Fruit fly (Drosophila melanogaster) whole organism, wandering third instar larva: Measurements from ENCODE around the gene ea.

Experiments
- Abd-B ChIP-seq: fragments of >200 bp; optimal IDR thresholded peaks from 2 replicates; lab custom pipeline; 2017; ENCODE audit warnings: missing biosample characterization, missing genetic modification characterization
- CrebA ChIP-seq: fragments of 200-800 bp; sonication (Bioruptor generic); optimal IDR thresholded peaks from 2 replicates; lab custom pipeline; 2016; ENCODE audit warnings: missing biosample characterization, mild to moderate bottlenecking, missing genetic modification characterization, borderline replicate concordance
- Dfd ChIP-seq: fragments of >200 bp; optimal IDR thresholded peaks from 2 replicates; lab custom pipeline; 2017; ENCODE audit warnings: missing biosample characterization, missing genetic modification characterization
- Dif ChIP-seq: fragments of 200-275, 200-300 bp; sonication (Bioruptor generic); optimal IDR thresholded peaks from 2 replicates; lab custom pipeline; 2018; ENCODE audit warnings: missing biosample characterization, missing genetic modification characterization; ENCODE audit not compliant: partially characterized antibody
- HLH106 ChIP-seq: fragments of 200-800 bp; optimal IDR thresholded peaks from 3 replicates; lab custom pipeline; 2019; ENCODE audit warnings: missing biosample characterization, mild to moderate bottlenecking, missing genetic modification characterization, moderate library complexity
- Hnf4 ChIP-seq: fragments of 200-800 bp; sonication (Bioruptor generic); optimal IDR thresholded peaks from 2 replicates; lab custom pipeline; 2016; ENCODE audit warnings: missing biosample characterization, mild to moderate bottlenecking, missing genetic modification characterization
- Hr78 ChIP-seq: fragments of >200 bp; optimal IDR thresholded peaks from 2 replicates; lab custom pipeline; 2017; ENCODE audit warnings: missing biosample characterization, missing genetic modification characterization
- Hr83 ChIP-seq: fragments of 200-300 bp; sonication (Bioruptor generic); optimal IDR thresholded peaks from 2 replicates; lab custom pipeline; 2016; ENCODE audit warnings: missing biosample characterization, mild to moderate bottlenecking, missing genetic modification characterization, moderate library complexity; ENCODE audit not compliant: poor library complexity, severe bottlenecking
- Mio ChIP-seq: sonication (Bioruptor generic); optimal IDR thresholded peaks from 2 replicates; lab custom pipeline; 2016; ENCODE audit warnings: missing biosample characterization, missing genetic modification characterization
- Myc ChIP-seq: fragments of >200 bp; optimal IDR thresholded peaks from 2 replicates; lab custom pipeline; 2017
- N ChIP-seq: fragments of >200 bp; optimal IDR thresholded peaks from 2 replicates; lab custom pipeline; 2018; ENCODE audit warnings: missing biosample characterization, missing external identifiers, missing genetic modification characterization
- OdsH ChIP-seq: fragments of 200-800 bp; sonication (Bioruptor generic); optimal IDR thresholded peaks from 2 replicates; lab custom pipeline; 2016; ENCODE audit warnings: missing biosample characterization, mild to moderate bottlenecking, missing genetic modification characterization
- Rel ChIP-seq, 2 experiments: fragments of 200-800 bp; sonication (Bioruptor generic) in 1 of 2; optimal IDR thresholded peaks; 2 replicates in 1 of 2; 3 replicates in 1 of 2; lab custom pipeline; 2016 to 2019; ENCODE audit warnings: mild to moderate bottlenecking in 2 of 2, missing biosample characterization in 2 of 2, missing genetic modification characterization in 2 of 2, moderate library complexity in 1 of 2
- Sp1 ChIP-seq: fragments of 200-800 bp; sonication (Bioruptor generic); optimal IDR thresholded peaks from 3 replicates; lab custom pipeline; 2019; ENCODE audit warnings: missing biosample characterization, mild to moderate bottlenecking, missing genetic modification characterization, moderate library complexity
- Vsx2 ChIP-seq: fragments of 200-300, 225-300 bp; sonication (Bioruptor generic); optimal IDR thresholded peaks from 2 replicates; lab custom pipeline; 2018; ENCODE audit warnings: missing biosample characterization, missing genetic modification characterization; ENCODE audit not compliant: partially characterized antibody
- br ChIP-seq: fragments of 200-800 bp; sonication (Bioruptor generic); optimal IDR thresholded peaks from 2 replicates; lab custom pipeline; 2016; ENCODE audit warnings: missing biosample characterization, missing genetic modification characterization
- brk ChIP-seq: fragments of 200-800 bp; sonication (Bioruptor generic); optimal IDR thresholded peaks from 2 replicates; lab custom pipeline; 2016; ENCODE audit warnings: missing biosample characterization, mild to moderate bottlenecking, missing genetic modification characterization
- dl ChIP-seq, 2 experiments: fragments of 175-275, 200-275 bp in 1 of 2; fragments of 200-275 bp in 1 of 2; sonication (Bioruptor generic); optimal IDR thresholded peaks; lab custom pipeline; 2018; ENCODE audit warnings: mild to moderate bottlenecking in 2 of 2, missing biosample characterization in 2 of 2, missing genetic modification characterization in 2 of 2, moderate library complexity in 2 of 2; ENCODE audit not compliant: partially characterized antibody in 2 of 2, insufficient read depth in 1 of 2
- dmrt93B ChIP-seq: fragments of 200-800 bp; sonication (Bioruptor generic); optimal IDR thresholded peaks from 2 replicates; lab custom pipeline; 2018; ENCODE audit warnings: missing biosample characterization, mild to moderate bottlenecking, missing genetic modification characterization
- dsf ChIP-seq: sonication (Bioruptor generic); optimal IDR thresholded peaks from 2 replicates; lab custom pipeline; 2016; ENCODE audit warnings: missing biosample characterization, missing genetic modification characterization, borderline replicate concordance
- ey ChIP-seq: fragments of 200-800 bp; sonication (Bioruptor generic); optimal IDR thresholded peaks from 2 replicates; lab custom pipeline; 2016; ENCODE audit warnings: missing biosample characterization, missing genetic modification characterization
- foxo ChIP-seq, 2 experiments: fragments of 200-800 bp; sonication (Bioruptor generic); optimal IDR thresholded peaks; 2 replicates in 1 of 2; 3 replicates in 1 of 2; lab custom pipeline; 2016 to 2017; ENCODE audit warnings: missing biosample characterization in 2 of 2, missing genetic modification characterization in 2 of 2
- fru ChIP-seq: fragments of 200-800 bp; sonication (Bioruptor generic); optimal IDR thresholded peaks from 3 replicates; lab custom pipeline; 2016; ENCODE audit warnings: missing biosample characterization, mild to moderate bottlenecking, missing genetic modification characterization
- h ChIP-seq: fragments of 200-800 bp; sonication (Bioruptor generic); optimal IDR thresholded peaks from 3 replicates; lab custom pipeline; 2016; ENCODE audit warnings: missing biosample characterization, mild to moderate bottlenecking, missing genetic modification characterization
- jim ChIP-seq: fragments of 175-275, 200-325 bp; sonication (Bioruptor generic); optimal IDR thresholded peaks from 2 replicates; lab custom pipeline; 2016; ENCODE audit warnings: missing biosample characterization, mild to moderate bottlenecking, missing genetic modification characterization
- lola ChIP-seq: fragments of >200 bp; optimal IDR thresholded peaks from 2 replicates; lab custom pipeline; 2017; ENCODE audit warnings: missing biosample characterization, missing genetic modification characterization
- pan ChIP-seq: fragments of >200 bp; optimal IDR thresholded peaks from 2 replicates; lab custom pipeline; 2017
- psq ChIP-seq: fragments of 200-800 bp; sonication (Bioruptor generic); optimal IDR thresholded peaks from 3 replicates; lab custom pipeline; 2017; ENCODE audit warnings: missing biosample characterization, mild to moderate bottlenecking, missing genetic modification characterization, moderate library complexity
- rgr ChIP-seq: fragments of 200-800 bp; sonication (Bioruptor generic); optimal IDR thresholded peaks from 3 replicates; lab custom pipeline; 2016; ENCODE audit warnings: missing biosample characterization, mild to moderate bottlenecking, missing genetic modification characterization
- sage ChIP-seq: fragments of 200-800 bp; sonication (Bioruptor generic); optimal IDR thresholded peaks from 2 replicates; lab custom pipeline; 2016; ENCODE audit warnings: missing biosample characterization, mild to moderate bottlenecking, missing genetic modification characterization
- sv ChIP-seq: fragments of 200-800 bp; sonication (Bioruptor generic); optimal IDR thresholded peaks from 3 replicates; lab custom pipeline; 2016; ENCODE audit warnings: missing biosample characterization, missing genetic modification characterization
- tai ChIP-seq: sonication (Bioruptor generic); optimal IDR thresholded peaks from 2 replicates; lab custom pipeline; 2016; ENCODE audit warnings: missing biosample characterization, missing genetic modification characterization
- usp ChIP-seq: fragments of >200 bp; optimal IDR thresholded peaks from 2 replicates; lab custom pipeline; 2017; ENCODE audit warnings: missing biosample characterization, missing genetic modification characterization
- woc ChIP-seq: sonication (Bioruptor generic); optimal IDR thresholded peaks from 2 replicates; lab custom pipeline; 2016; ENCODE audit warnings: missing biosample characterization, mild to moderate bottlenecking, missing genetic modification characterization

Gene ea

dm6 chr3R:15332994-15333393 is 4.5 kb downstream of the ea start, which contains the start of the genes Fkbp39 and Cyfip:
Gene Fkbp39 (minus strand): TSS chr3R:15333133.
Gene Cyfip (plus strand): TSS chr3R:15333266.
- TF ChIP-seq N (GFP tag; lab: Kevin White, UChicago) (no peak), sv (GFP tag; lab: Kevin White, UChicago) (peak; percentile 21), h (no peak), usp (GFP tag; lab: Kevin White, UChicago) (no peak), Sp1 (GFP tag; lab: Kevin White, UChicago) (peak; percentile 22), rgr (no peak), HLH106 (peak; percentile 49), Hr83 (peak; percentile 86), psq (GFP tag; lab: Kevin White, UChicago) (peak; percentile 4), Rel (GFP tag; optimal IDR thresholded peaks at IDR 0.05; lab: Kevin White, UChicago) (no peak), Rel (tag; optimal IDR thresholded peaks at IDR 0.05; lab: Kevin White, UChicago) (peak; percentile 47), Vsx2 (no peak), woc (GFP tag; lab: Kevin White, UChicago) (no peak), Myc (lab: Kevin White, UChicago) (peak; percentile 79), OdsH (GFP tag; lab: Kevin White, UChicago) (peak; percentile 37)

- TF ChIP-seq pan (lab: Kevin White, UChicago) (no peak), Rel (GFP tag; optimal IDR thresholded peaks at IDR 0.05; lab: Kevin White, UChicago) (no peak), Rel (tag; optimal IDR thresholded peaks at IDR 0.05; lab: Kevin White, UChicago) (peak; percentile 76), Hnf4 (GFP tag; lab: Kevin White, UChicago) (no peak), psq (GFP tag; lab: Kevin White, UChicago) (no peak)
Observed at dm6 chr3R:15339111-15339510, 10.6 kb downstream of the ea start.

dm6 chr3R:15340052-15340732 is 11.7 kb downstream of the ea start, which contains the start of gene SerRS-m:
Gene SerRS-m (plus strand): TSS chr3R:15340667.
- no peak for TF ChIP-seq Dfd
- no peak for TF ChIP-seq br (GFP tag; lab: Kevin White, UChicago)
- TF ChIP-seq Hr83 = no peak
- no peak for TF ChIP-seq usp (GFP tag; lab: Kevin White, UChicago)
- TF ChIP-seq dl (GFP tag; optimal IDR thresholded peaks at IDR 0.05; lab: Kevin White, UChicago; ENCODE audit: insufficient read depth in 1 of 2, partially characterized antibody in 2 of 2) = no peak
- no peak for TF ChIP-seq Mio (GFP tag; lab: Kevin White, UChicago)
- no peak for TF ChIP-seq lola (GFP tag; lab: Kevin White, UChicago)
- TF ChIP-seq rgr = no peak
- no peak for TF ChIP-seq tai
- TF ChIP-seq Abd-B (GFP tag; lab: Kevin White, UChicago) = no peak

dm6 chr3R:15342432-15342925 is 13.9 kb downstream of the ea start:
- peak; percentile 7 for TF ChIP-seq ey (GFP tag; lab: Kevin White, UChicago)
- TF ChIP-seq sage (GFP tag; lab: Kevin White, UChicago) = no peak
- peak; percentile 16 for TF ChIP-seq HLH106
- TF ChIP-seq Hnf4 (GFP tag; lab: Kevin White, UChicago) = no peak
- TF ChIP-seq OdsH (GFP tag; lab: Kevin White, UChicago) = peak; percentile 12
- TF ChIP-seq brk (GFP tag; lab: Kevin White, UChicago) = no peak
- TF ChIP-seq sv (GFP tag; lab: Kevin White, UChicago) = no peak
- no peak for TF ChIP-seq CrebA (GFP tag; lab: Kevin White, UChicago)
- peak in 1 of 2 experiments; percentile 38 for TF ChIP-seq foxo (GFP tag; optimal IDR thresholded peaks at IDR 0.05; lab: Kevin White, UChicago)
- no peak for TF ChIP-seq Mio (GFP tag; lab: Kevin White, UChicago)
- TF ChIP-seq lola (GFP tag; lab: Kevin White, UChicago) = no peak
- no peak for TF ChIP-seq N (GFP tag; lab: Kevin White, UChicago)

dm6 chr3R:15342926-15343685 is 14.6 kb downstream of the ea start, which contains the start of gene Nagk:
Gene Nagk (minus strand): TSS chr3R:15343256.
- TF ChIP-seq Rel (GFP tag; optimal IDR thresholded peaks at IDR 0.05; lab: Kevin White, UChicago) (no peak), Rel (tag; optimal IDR thresholded peaks at IDR 0.05; lab: Kevin White, UChicago) (peak; percentile 93), ey (GFP tag; lab: Kevin White, UChicago) (peak; percentile 71), Dif (GFP tag; lab: Kevin White, UChicago) (peak; percentile 37), Vsx2 (no peak), psq (GFP tag; lab: Kevin White, UChicago) (peak; percentile 51), N (GFP tag; lab: Kevin White, UChicago) (no peak), jim (no peak), h (peak; percentile 70), usp (GFP tag; lab: Kevin White, UChicago) (no peak), Hr83 (peak; percentile 82), rgr (peak; percentile 63), Sp1 (GFP tag; lab: Kevin White, UChicago) (peak; percentile 68), foxo (GFP tag; optimal IDR thresholded peaks at IDR 0.05; lab: Kevin White, UChicago) (peak in 1 of 2 experiments; percentile 76), brk (GFP tag; lab: Kevin White, UChicago) (no peak), woc (GFP tag; lab: Kevin White, UChicago) (peak; percentile 89), dsf (GFP tag; lab: Kevin White, UChicago) (no peak), Dfd (no peak), sv (GFP tag; lab: Kevin White, UChicago) (peak; percentile 65), Hnf4 (GFP tag; lab: Kevin White, UChicago) (no peak), dmrt93B (GFP tag; lab: Kevin White, UChicago) (no peak), Hr78 (GFP tag; lab: Kevin White, UChicago) (no peak), CrebA (GFP tag; lab: Kevin White, UChicago) (no peak), fru (GFP tag; lab: Kevin White, UChicago) (peak; percentile 73)
